Worm (Caenorhabditis elegans): Measurements from ENCODE around the gene col-144.

col-144 gene

DNA sequence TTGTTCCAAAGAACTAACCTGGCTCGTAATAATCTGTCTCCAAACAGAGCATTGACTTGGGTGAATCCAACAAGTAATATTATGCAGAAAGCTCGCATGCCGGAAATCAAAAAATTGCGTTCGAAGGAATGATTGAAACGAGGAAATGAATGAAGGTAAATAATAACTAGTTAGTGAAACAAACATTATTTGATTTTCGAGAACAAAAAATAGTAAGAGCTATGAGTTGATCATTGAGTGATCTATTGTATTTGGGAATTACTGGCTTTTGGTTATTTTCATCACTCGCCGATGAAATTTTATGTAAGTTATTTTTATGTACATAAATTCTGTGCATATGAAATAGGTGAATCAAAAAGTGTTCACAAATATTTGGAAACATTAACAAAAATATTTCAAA lies 5.7 kb downstream of the col-144 start, which contains the start of gene B0222.5:
Gene B0222.5, minus strand, starts transcription at position 101 of the 400 bp plus-strand sequence.
- TF ChIP-seq sea-2 (GFP tag; optimal IDR thresholded peaks at IDR 0.05) (no peak), nhr-67 (tag; optimal IDR thresholded peaks at IDR 0.05) (no peak), pqm-1 (tag; optimal IDR thresholded peaks at IDR 0.05) (no peak), fkh-10 (GFP tag; optimal IDR thresholded peaks at IDR 0.05) (no peak), hmg-11 (tag; optimal IDR thresholded peaks at IDR 0.05) (no peak), zag-1 (tag; optimal IDR thresholded peaks at IDR 0.05) (no peak), mdl-1 (tag; optimal IDR thresholded peaks at IDR 0.05) (no peak), nhr-12 (tag; optimal IDR thresholded peaks at IDR 0.05) (no peak), nhr-28 (tag; optimal IDR thresholded peaks at IDR 0.05) (no peak), fkh-2 (tag; optimal IDR thresholded peaks at IDR 0.05) (no peak), ceh-28 (tag; optimal IDR thresholded peaks at IDR 0.05) (no peak), R02D3.7 (tag; optimal IDR thresholded peaks at IDR 0.05) (no peak), nhr-43 (tag; optimal IDR thresholded peaks at IDR 0.05; ENCODE audit: poor library complexity, severe bottlenecking) (no peak)

ce11 chrV:9152339-9152738 lies 8.1 kb downstream of the col-144 start:
- TF ChIP-seq ztf-4 (tag; optimal IDR thresholded peaks at IDR 0.05) (no peak), hmg-11 (tag; optimal IDR thresholded peaks at IDR 0.05) (no peak), ceh-9 (tag; optimal IDR thresholded peaks at IDR 0.05) (no peak), fkh-10 (GFP tag; optimal IDR thresholded peaks at IDR 0.05) (no peak), nhr-25 (tag; optimal IDR thresholded peaks at IDR 0.05) (peak; percentile 16), nhr-28 (tag; optimal IDR thresholded peaks at IDR 0.05) (no peak), pqm-1 (tag; optimal IDR thresholded peaks at IDR 0.05) (no peak), pha-4 (tag; optimal IDR thresholded peaks at IDR 0.05) (no peak), nhr-43 (tag; optimal IDR thresholded peaks at IDR 0.05; ENCODE audit: poor library complexity, severe bottlenecking) (no peak)

DNA sequence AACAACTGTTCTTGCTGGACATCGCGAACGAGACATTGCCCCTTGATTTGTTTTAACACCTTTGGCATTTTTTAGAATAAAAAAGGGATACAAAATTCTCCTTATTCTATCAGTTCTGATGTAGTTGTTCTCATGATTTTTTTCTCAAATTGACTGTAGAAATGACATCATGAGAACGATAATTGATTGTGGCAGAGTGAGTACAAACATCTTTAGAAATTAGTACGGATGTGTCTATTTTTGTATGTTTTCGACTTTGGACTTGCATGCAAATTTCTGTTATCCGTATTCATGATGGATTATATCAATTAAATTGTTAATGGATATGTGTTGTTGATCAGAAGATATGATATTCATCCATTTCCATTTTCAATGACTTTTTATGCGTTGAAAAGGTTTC lies 12.3 kb downstream of the col-144 start:
- TF ChIP-seq elt-2 (tag; optimal IDR thresholded peaks at IDR 0.05) (no peak), ceh-28 (tag; optimal IDR thresholded peaks at IDR 0.05) (no peak), ztf-11 (tag; optimal IDR thresholded peaks at IDR 0.05) (no peak), nhr-25 (tag; optimal IDR thresholded peaks at IDR 0.05) (no peak), elt-3 (tag; optimal IDR thresholded peaks at IDR 0.05) (no peak), lin-39 (tag; optimal IDR thresholded peaks at IDR 0.05) (no peak), ztf-4 (tag; optimal IDR thresholded peaks at IDR 0.05) (no peak)

ce11 chrV:9146849-9147557 lies 13.4 kb downstream of the col-144 start, which contains the start of gene spl-2:
Gene spl-2, minus strand, starts transcription at chrV:9146899.
- TF ChIP-seq fos-1 (tag; optimal IDR thresholded peaks at IDR 0.05) = no peak
- peak; percentile 47 for TF ChIP-seq nhr-23 (tag; optimal IDR thresholded peaks at IDR 0.05)
- peak; percentile 34 for TF ChIP-seq elt-2 (tag; optimal IDR thresholded peaks at IDR 0.05)
- TF ChIP-seq unc-39 (tag; optimal IDR thresholded peaks at IDR 0.05) = no peak
- TF ChIP-seq nhr-25 (tag; optimal IDR thresholded peaks at IDR 0.05) = peak; percentile 67
- TF ChIP-seq elt-1 (tag; optimal IDR thresholded peaks at IDR 0.05) = peak; percentile 51
- no peak for TF ChIP-seq R02D3.7 (tag; optimal IDR thresholded peaks at IDR 0.05)
- peak; percentile 76 for TF ChIP-seq nhr-43 (tag; optimal IDR thresholded peaks at IDR 0.05; ENCODE audit: poor library complexity, severe bottlenecking)
- peak; percentile 6 for TF ChIP-seq nfya-1 (tag; optimal IDR thresholded peaks at IDR 0.05; ENCODE audit: insufficient read depth)

DNA sequence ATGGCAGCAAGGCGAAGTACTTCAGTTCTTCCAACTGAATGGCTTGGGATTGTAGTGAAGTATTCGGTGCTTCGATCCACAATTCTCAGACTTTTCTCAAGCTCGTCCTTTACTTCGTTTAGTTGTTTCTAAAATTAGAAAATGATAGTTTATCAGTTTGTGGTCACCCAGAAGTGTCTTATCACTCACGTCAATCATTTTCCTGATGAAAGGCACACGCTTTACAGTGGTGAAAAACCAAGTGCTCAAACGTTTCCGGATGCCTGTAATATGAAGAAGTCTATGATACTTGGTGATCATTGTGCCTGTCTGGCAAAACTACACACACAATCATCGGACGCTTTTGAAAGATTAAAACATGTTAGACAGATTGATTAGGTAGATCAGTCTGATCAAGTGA lies 14.2 kb downstream of the col-144 start:
- TF ChIP-seq elt-2 (tag; optimal IDR thresholded peaks at IDR 0.05) (peak; percentile 68), R02D3.7 (tag; optimal IDR thresholded peaks at IDR 0.05) (no peak), pqm-1 (tag; optimal IDR thresholded peaks at IDR 0.05) (peak; percentile 13)

ce11 chrV:9143896-9144295 lies 16.5 kb downstream of the col-144 start:
- TF ChIP-seq nhr-23 (tag; optimal IDR thresholded peaks at IDR 0.05) (peak; percentile 5), unc-62 (GFP tag; optimal IDR thresholded peaks at IDR 0.05) (no peak), nhr-25 (tag; optimal IDR thresholded peaks at IDR 0.05) (peak; percentile 25), ceh-82 (tag; optimal IDR thresholded peaks at IDR 0.05) (no peak), ceh-9 (tag; optimal IDR thresholded peaks at IDR 0.05) (no peak)

Measured in whole organism, L3 larva.